Fruit fly (Drosophila melanogaster) whole organism, embryonic: ENCODE measurements around the gene witty.
A peak's percentile ranks its signal among the peaks of the same experiment; 100 is the strongest.

Experiments used
- Aef1 ChIP-seq: fragments of 200-800 bp; sonication (Bioruptor generic); IDR thresholded peaks from 3 replicates; pipeline ENCODE4 v1.3.6; 2022; ENCODE audit warnings: missing biosample characterization, missing genetic modification characterization
- CG10565 ChIP-seq: fragments of 200-800 bp; sonication (Bioruptor generic); optimal IDR thresholded peaks from 3 replicates; lab custom pipeline; 2016; ENCODE audit warnings: missing biosample characterization, mild to moderate bottlenecking, missing genetic modification characterization
- CG11504 ChIP-seq: fragments of 200-800 bp; sonication (Bioruptor generic); optimal IDR thresholded peaks from 3 replicates; lab custom pipeline; 2019; ENCODE audit warnings: missing biosample characterization, mild to moderate bottlenecking, missing genetic modification characterization, moderate library complexity
- CG11560 ChIP-seq: fragments of 200-800 bp; sonication (Bioruptor generic); IDR thresholded peaks from 3 replicates; pipeline ENCODE4 v1.3.6; 2022; ENCODE audit warnings: missing biosample characterization, missing genetic modification characterization
- CG1529 ChIP-seq: fragments of 200-800 bp; sonication (Bioruptor generic); optimal IDR thresholded peaks from 3 replicates; lab custom pipeline; 2018; ENCODE audit warnings: missing biosample characterization, missing genetic modification characterization
- CG15514 ChIP-seq: fragments of 200-800 bp; sonication (Bioruptor generic); optimal IDR thresholded peaks from 3 replicates; lab custom pipeline; 2017; ENCODE audit warnings: missing biosample characterization, missing genetic modification characterization, mild to moderate bottlenecking, moderate library complexity, missing genetic modification reagents
- CG1647 ChIP-seq: fragments of 200-800 bp; sonication (Bioruptor generic); optimal IDR thresholded peaks from 3 replicates; lab custom pipeline; 2016; ENCODE audit warnings: missing biosample characterization, missing genetic modification characterization
- CG2116 ChIP-seq: fragments of 200-800 bp; sonication (Bioruptor generic); optimal IDR thresholded peaks from 3 replicates; lab custom pipeline; 2018; ENCODE audit warnings: missing biosample characterization, mild to moderate bottlenecking, missing genetic modification characterization
- CG2712 ChIP-seq: fragments of 200-800 bp; optimal IDR thresholded peaks from 3 replicates; lab custom pipeline; 2019; ENCODE audit warnings: missing biosample characterization, mild to moderate bottlenecking, missing genetic modification characterization, moderate library complexity
- CG32767 ChIP-seq: fragments of 200-800 bp; sonication (Bioruptor generic); IDR thresholded peaks from 2 replicates; pipeline ENCODE4 v1.3.6; 2022; ENCODE audit warnings: missing biosample characterization, missing genetic modification characterization
- CG34376 ChIP-seq: fragments of 200-800 bp; sonication (Bioruptor generic); optimal IDR thresholded peaks from 2 replicates; lab custom pipeline; 2018; ENCODE audit warnings: missing biosample characterization, mild to moderate bottlenecking, missing genetic modification characterization
- CG3847 ChIP-seq: fragments of 200-800 bp; sonication (Bioruptor generic); IDR thresholded peaks from 2 replicates; pipeline ENCODE4 v1.3.6; 2022; ENCODE audit warnings: missing biosample characterization, missing genetic modification characterization
- CG4730 ChIP-seq: fragments of 200-800 bp; sonication (Bioruptor generic); IDR thresholded peaks from 2 replicates; pipeline ENCODE4 v1.3.6; 2022; ENCODE audit warnings: missing biosample characterization, missing genetic modification characterization
- CG4820 ChIP-seq: fragments of 200-800 bp; sonication (Bioruptor generic); optimal IDR thresholded peaks from 3 replicates; lab custom pipeline; 2016; ENCODE audit warnings: missing biosample characterization, missing genetic modification characterization
- CG7372 ChIP-seq: fragments of 200-800 bp; sonication (Bioruptor generic); IDR thresholded peaks from 2 replicates; pipeline ENCODE4 v1.3.6; 2022; ENCODE audit warnings: missing biosample characterization, missing genetic modification characterization
- CG9727 ChIP-seq: fragments of 200-800 bp; sonication (Bioruptor generic); optimal IDR thresholded peaks from 3 replicates; lab custom pipeline; 2017; ENCODE audit warnings: missing biosample characterization, mild to moderate bottlenecking, missing genetic modification characterization
- CG9932 ChIP-seq: fragments of 200-800 bp; sonication (Bioruptor generic); IDR thresholded peaks from 2 replicates; pipeline ENCODE4 v1.3.6; 2022; ENCODE audit warnings: missing biosample characterization, missing genetic modification characterization
- Camta ChIP-seq: fragments of 200-800 bp; sonication (Bioruptor generic); optimal IDR thresholded peaks from 2 replicates; lab custom pipeline; 2016; ENCODE audit warnings: missing biosample characterization, missing genetic modification characterization
- D ChIP-seq, 2 experiments: fragments of 200-800 bp in 1 of 2; fragments of >200 bp in 1 of 2; sonication (Bioruptor generic) in 1 of 2; optimal IDR thresholded peaks; 2 replicates in 1 of 2; 3 replicates in 1 of 2; lab custom pipeline; 2017; ENCODE audit warnings: mild to moderate bottlenecking in 1 of 2, missing biosample characterization in 1 of 2, missing genetic modification characterization in 1 of 2, missing genetic modification reagents in 1 of 2
- Dad ChIP-seq: fragments of 200-800 bp; sonication (Bioruptor generic); optimal IDR thresholded peaks from 3 replicates; lab custom pipeline; 2016; ENCODE audit warnings: missing biosample characterization, missing genetic modification characterization
- Dip2 ChIP-seq: fragments of 200-800 bp; sonication (Bioruptor generic); IDR thresholded peaks from 2 replicates; pipeline ENCODE4 v1.3.6; 2022; ENCODE audit warnings: missing biosample characterization, missing genetic modification characterization
- Hr39 ChIP-seq: fragments of >200 bp; optimal IDR thresholded peaks from 2 replicates; lab custom pipeline; 2017
- MESR4 ChIP-seq: fragments of 200-800 bp; sonication (Bioruptor generic); optimal IDR thresholded peaks from 2 replicates; lab custom pipeline; 2018; ENCODE audit warnings: missing biosample characterization, mild to moderate bottlenecking, missing genetic modification characterization, moderate library complexity
- Opbp ChIP-seq: fragments of 200-800 bp; sonication (Bioruptor generic); IDR thresholded peaks from 3 replicates; pipeline ENCODE4 v1.3.6; 2022; ENCODE audit warnings: missing biosample characterization, missing genetic modification characterization; ENCODE audit not compliant: partially characterized antibody
- Sin3A ChIP-seq: fragments of >200 bp; optimal IDR thresholded peaks from 2 replicates; lab custom pipeline; 2018
- aop ChIP-seq: fragments of 200-800 bp; sonication (Bioruptor generic); IDR thresholded peaks from 2 replicates; pipeline ENCODE4 v1.3.6; 2022; ENCODE audit warnings: missing biosample characterization, missing genetic modification characterization
- ato ChIP-seq: fragments of 200-800 bp; sonication (Bioruptor generic); IDR thresholded peaks from 2 replicates; pipeline ENCODE4 v1.3.6; 2022; ENCODE audit warnings: missing biosample characterization, missing genetic modification characterization; ENCODE audit not compliant: partially characterized antibody
- dpn ChIP-seq, 2 experiments: fragments of 200-800 bp; sonication (Bioruptor generic); optimal IDR thresholded peaks; 3 replicates each; lab custom pipeline; 2016; ENCODE audit warnings: missing biosample characterization in 2 of 2, missing genetic modification characterization in 2 of 2
- grau ChIP-seq: fragments of 200-800 bp; optimal IDR thresholded peaks from 3 replicates; lab custom pipeline; 2019; ENCODE audit warnings: missing biosample characterization, mild to moderate bottlenecking, missing genetic modification characterization, moderate library complexity
- lmd ChIP-seq: fragments of 200-800 bp; sonication (Bioruptor generic); IDR thresholded peaks from 2 replicates; pipeline ENCODE4 v1.3.6; 2022; ENCODE audit warnings: missing biosample characterization, missing genetic modification characterization
- phol ChIP-seq: fragments of 200-800 bp; sonication (Bioruptor generic); optimal IDR thresholded peaks from 3 replicates; lab custom pipeline; 2018; ENCODE audit warnings: missing biosample characterization, mild to moderate bottlenecking, missing genetic modification characterization, moderate library complexity
- scrt ChIP-seq: fragments of 200-800 bp; sonication (Bioruptor generic); optimal IDR thresholded peaks from 2 replicates; lab custom pipeline; 2018; ENCODE audit warnings: missing biosample characterization, mild to moderate bottlenecking, missing genetic modification characterization, moderate library complexity
- shn ChIP-seq: fragments of 200-800 bp; sonication (Bioruptor generic); optimal IDR thresholded peaks from 3 replicates; lab custom pipeline; 2016; ENCODE audit warnings: missing biosample characterization, missing genetic modification characterization
- slou ChIP-seq: fragments of 200-800 bp; sonication (Bioruptor generic); optimal IDR thresholded peaks from 3 replicates; lab custom pipeline; 2016; ENCODE audit warnings: missing biosample characterization, missing genetic modification characterization
- sob ChIP-seq: fragments of 200-800 bp; sonication (Bioruptor generic); IDR thresholded peaks from 2 replicates; pipeline ENCODE4 v1.3.6; 2022; ENCODE audit warnings: missing biosample characterization, missing genetic modification characterization
- sug ChIP-seq: fragments of 200-800 bp; optimal IDR thresholded peaks from 2 replicates; lab custom pipeline; 2019; ENCODE audit warnings: missing biosample characterization, mild to moderate bottlenecking, missing genetic modification characterization, moderate library complexity
- trem ChIP-seq: fragments of 200-800 bp; optimal IDR thresholded peaks from 3 replicates; lab custom pipeline; 2019; ENCODE audit warnings: missing biosample characterization, mild to moderate bottlenecking, missing genetic modification characterization, moderate library complexity
- zf30C ChIP-seq: fragments of 200-800 bp; sonication (Bioruptor generic); optimal IDR thresholded peaks from 3 replicates; lab custom pipeline; 2018; ENCODE audit warnings: missing biosample characterization, mild to moderate bottlenecking, missing genetic modification characterization
- zfh2 ChIP-seq: fragments of 200-800 bp; sonication (Bioruptor generic); optimal IDR thresholded peaks from 2 replicates; lab custom pipeline; 2016; ENCODE audit warnings: missing biosample characterization, missing genetic modification characterization

witty gene

dm6 chr2L:8365701-8366643 lies 27.9 kb downstream of the witty start, which contains the start of gene Pp2A-29B (continued):
- TF ChIP-seq CG9932 (GFP tag; lab: Robert Waterston, UW) (peak; percentile 65), MESR4 (peak; percentile 87), CG11560 (tag; lab: Robert Waterston, UW) (peak; percentile 89), CG2116 (GFP tag; lab: Kevin White, UChicago) (peak; percentile 91), sug (tag; lab: Kevin White, UChicago) (peak; percentile 59), trem (tag; lab: Kevin White, UChicago) (peak; percentile 80), CG2712 (peak; percentile 61), Opbp (GFP tag; lab: Robert Waterston, UW) (peak; percentile 96), phol (peak; percentile 92), Dip2 (GFP tag; lab: Robert Waterston, UW) (no peak), dpn (GFP tag; optimal IDR thresholded peaks at IDR 0.05; lab: Kevin White, UChicago) (peak in 1 of 2 experiments; percentile 17), Dad (no peak), CG11504 (tag; lab: Kevin White, UChicago) (peak; percentile 56), aop (GFP tag; lab: Robert Waterston, UW) (no peak), Camta (no peak), CG4820 (GFP tag; lab: Kevin White, UChicago) (no peak), CG4730 (GFP tag; lab: Robert Waterston, UW) (no peak), lmd (GFP tag; lab: Robert Waterston, UW) (no peak; the same call in 1 of the 2 replicates), slou (GFP tag; lab: Kevin White, UChicago) (peak; percentile 59), CG1529 (no peak), zfh2 (GFP tag; lab: Kevin White, UChicago) (peak; percentile 29), Aef1 (GFP tag; lab: Robert Waterston, UW) (no peak), CG1647 (GFP tag; lab: Kevin White, UChicago) (no peak), Hr39 (no peak), ato (peak; percentile 95), D (optimal IDR thresholded peaks at IDR 0.05; lab: Kevin White, UChicago) (no peak), D (GFP tag; optimal IDR thresholded peaks at IDR 0.05; lab: Kevin White, UChicago) (no peak), CG10565 (GFP tag; lab: Kevin White, UChicago) (no peak), scrt (GFP tag; lab: Kevin White, UChicago) (peak; percentile 22), CG32767 (peak; percentile 33; the same call in 1 of the 2 replicates), CG15514 (GFP tag; lab: Kevin White, UChicago) (peak; percentile 42), sob (0 out of 2 replicates have a peak, but pooled peaks have one; percentile 30), CG3847 (GFP tag; lab: Robert Waterston, UW) (peak; percentile 51; the same call in 1 of the 2 replicates), CG7372 (GFP tag; lab: Robert Waterston, UW) (no peak), Sin3A (lab: Kevin White, UChicago) (peak; percentile 32), CG34376 (GFP tag; lab: Kevin White, UChicago) (peak; percentile 21), shn (GFP tag; lab: Kevin White, UChicago) (no peak), grau (tag; lab: Kevin White, UChicago) (peak; percentile 45), zf30C (GFP tag; lab: Kevin White, UChicago) (peak; percentile 10), CG9727 (GFP tag; lab: Kevin White, UChicago) (peak; percentile 61)
